Worm (Caenorhabditis elegans): ENCODE data around the gene ZC504.1.

- TF ChIP-seq B0035.1 (tag; optimal IDR thresholded peaks at IDR 0.05) = no peak
- TF ChIP-seq lin-26 (GFP tag; IDR thresholded peaks at IDR 0.05) = no peak
- TF ChIP-seq cebp-1 (GFP tag; IDR thresholded peaks at IDR 0.05) = no peak
- TF ChIP-seq cebp-1 (tag; optimal IDR thresholded peaks at IDR 0.05) = no peak
- no peak for TF ChIP-seq zim-3 (tag; optimal IDR thresholded peaks at IDR 0.05)
- TF ChIP-seq unc-62 (GFP tag; optimal IDR thresholded peaks at IDR 0.05) = no peak
- TF ChIP-seq hlh-12 (tag; optimal IDR thresholded peaks at IDR 0.05) = no peak
- no peak for TF ChIP-seq ztf-18 (tag; optimal IDR thresholded peaks at IDR 0.05)
- TF ChIP-seq cebp-2 (GFP tag; IDR thresholded peaks at IDR 0.05) = no peak
- no peak for TF ChIP-seq lir-1 (GFP tag; conservative IDR thresholded peaks at IDR 0.05)
- no peak for TF ChIP-seq sea-2 (GFP tag; IDR thresholded peaks at IDR 0.05)
- TF ChIP-seq ceh-58 (GFP tag; IDR thresholded peaks at IDR 0.05) = no peak
- no peak for TF ChIP-seq F49E8.2 (tag; optimal IDR thresholded peaks at IDR 0.05; ENCODE audit: insufficient read depth)
- TF ChIP-seq ekl-4 (GFP tag; IDR thresholded peaks at IDR 0.05) = no peak
Measured at ce11 chrX:10395177-10395576, 11.8 kb upstream of the ZC504.1 start.

All from whole organism, young adult.